Worm (Caenorhabditis elegans) whole organism, young adult: Measurements from ENCODE around the gene C13A10.1.

Source experiments
- hlh-26 ChIP-seq: fragments of 200-800 bp; sonication (Bioruptor generic); conservative IDR thresholded peaks from 2 replicates; pipeline ENCODE4 v1.3.6; 2022; ENCODE audit warnings: missing genetic modification reagents, missing genetic modification characterization, missing compliant biosample characterization
- pbrm-1 ChIP-seq: fragments of 200-800 bp; sonication (Bioruptor generic); IDR thresholded peaks from 2 replicates; pipeline ENCODE4 v1.3.6; 2022; ENCODE audit warnings: missing genetic modification reagents, missing genetic modification characterization, missing compliant biosample characterization

- TF ChIP-seq pbrm-1, result no peak
- no peak for TF ChIP-seq hlh-26 (GFP tag; lab: Robert Waterston, UW)
These were observed 14.0 kb downstream of the C13A10.1 start for ce11 chrII:1341416-1341815.
